Worm (Caenorhabditis elegans) whole organism, L2 larva: ENCODE measurements around the gene C26D10.3.

Experiments used
- F13H6.1 ChIP-seq: sonication (generic microtip); optimal IDR thresholded peaks from 2 replicates; lab custom pipeline; 2016; ENCODE audit warnings: missing genetic modification characterization, missing compliant biosample characterization
- R02D3.7 ChIP-seq: fragments of 150-350 bp; optimal IDR thresholded peaks from 2 replicates; lab custom pipeline; 2014; ENCODE audit warnings: missing biosample characterization, missing genetic modification characterization
- Y55F3AM.14 ChIP-seq: fragments of 200-800 bp; sonication (Bioruptor generic); optimal IDR thresholded peaks from 2 replicates; lab custom pipeline; 2018; ENCODE audit warnings: mild to moderate bottlenecking, missing genetic modification characterization, missing compliant biosample characterization
- ZK546.5 ChIP-seq: sonication (generic microtip); optimal IDR thresholded peaks from 2 replicates; lab custom pipeline; 2017; ENCODE audit warnings: missing biosample characterization, missing genetic modification characterization
- alr-1 ChIP-seq: fragments of 150-350 bp; optimal IDR thresholded peaks from 2 replicates; lab custom pipeline; 2014; ENCODE audit warnings: missing biosample characterization, missing genetic modification characterization
- aly-2 ChIP-seq: fragments of 150-350 bp; optimal IDR thresholded peaks from 2 replicates; lab custom pipeline; 2014; ENCODE audit warnings: missing biosample characterization, missing genetic modification characterization
- ama-1 ChIP-seq: fragments of 150-350 bp; optimal IDR thresholded peaks from 2 replicates; lab custom pipeline; 2018; ENCODE audit warnings: inconsistent platforms
- ceh-16 ChIP-seq: fragments of 150-350 bp; optimal IDR thresholded peaks from 2 replicates; lab custom pipeline; 2014; ENCODE audit warnings: missing biosample characterization, missing genetic modification characterization
- ceh-82 ChIP-seq: fragments of 150-350 bp; optimal IDR thresholded peaks from 2 replicates; lab custom pipeline; 2014; ENCODE audit warnings: missing biosample characterization, missing genetic modification characterization
- crh-2 ChIP-seq: sonication (generic microtip); optimal IDR thresholded peaks from 2 replicates; lab custom pipeline; 2017; ENCODE audit warnings: missing biosample characterization, missing genetic modification characterization
- egl-27 ChIP-seq: sonication (generic microtip); optimal IDR thresholded peaks from 3 replicates; lab custom pipeline; 2017; ENCODE audit warnings: missing biosample characterization, missing genetic modification reagents, missing genetic modification characterization
- elt-1 ChIP-seq: fragments of 150-350 bp; optimal IDR thresholded peaks from 2 replicates; lab custom pipeline; 2014; ENCODE audit warnings: missing biosample characterization, missing genetic modification characterization
- elt-3 ChIP-seq: sonication (generic microtip); optimal IDR thresholded peaks from 2 replicates; lab custom pipeline; 2017; ENCODE audit warnings: missing biosample characterization, missing genetic modification characterization
- fos-1 ChIP-seq: fragments of 150-350 bp; optimal IDR thresholded peaks from 2 replicates; lab custom pipeline; 2014; ENCODE audit warnings: missing biosample characterization, missing genetic modification characterization
- lin-13 ChIP-seq: fragments of 150-350 bp; optimal IDR thresholded peaks from 2 replicates; lab custom pipeline; 2014; ENCODE audit warnings: missing biosample characterization, missing genetic modification reagents, missing genetic modification characterization
- lsy-2 ChIP-seq, 2 experiments: fragments of 150-350 bp in 1 of 2; sonication (generic microtip) in 1 of 2; optimal IDR thresholded peaks; 2 replicates each; lab custom pipeline; 2014 to 2017; ENCODE audit warnings: missing biosample characterization in 2 of 2, missing genetic modification characterization in 2 of 2
- mbf-1 ChIP-seq: sonication (generic microtip); optimal IDR thresholded peaks from 2 replicates; lab custom pipeline; 2017; ENCODE audit warnings: missing biosample characterization, missing genetic modification characterization
- mdl-1 ChIP-seq, 2 experiments: fragments of 150-350 bp in 1 of 2; sonication (generic microtip) in 1 of 2; optimal IDR thresholded peaks; 2 replicates each; lab custom pipeline; 2017; ENCODE audit warnings: missing biosample characterization in 2 of 2, missing genetic modification characterization in 2 of 2
- nhr-10 ChIP-seq: sonication (generic microtip); optimal IDR thresholded peaks from 2 replicates; lab custom pipeline; 2017; ENCODE audit warnings: missing biosample characterization, missing genetic modification characterization
- nhr-11 ChIP-seq: fragments of 150-350 bp; optimal IDR thresholded peaks from 2 replicates; lab custom pipeline; 2014; ENCODE audit warnings: missing biosample characterization, missing genetic modification characterization
- nhr-12 ChIP-seq: fragments of 150-350 bp; optimal IDR thresholded peaks from 2 replicates; lab custom pipeline; 2014; ENCODE audit warnings: missing biosample characterization, missing genetic modification characterization
- nhr-129 ChIP-seq: fragments of 150-350 bp; optimal IDR thresholded peaks from 2 replicates; lab custom pipeline; 2014; ENCODE audit warnings: missing biosample characterization, missing genetic modification characterization
- nhr-21 ChIP-seq: fragments of 150-350 bp; optimal IDR thresholded peaks from 2 replicates; lab custom pipeline; 2014; ENCODE audit warnings: missing biosample characterization, missing genetic modification characterization
- nhr-23 ChIP-seq: fragments of 150-350 bp; optimal IDR thresholded peaks from 2 replicates; lab custom pipeline; 2014; ENCODE audit warnings: missing biosample characterization, missing genetic modification reagents, missing genetic modification characterization
- nhr-25 ChIP-seq: fragments of 150-350 bp; sonication (generic microtip); optimal IDR thresholded peaks from 3 replicates; lab custom pipeline; 2014; ENCODE audit warnings: missing biosample characterization, missing genetic modification characterization
- nhr-77 ChIP-seq: fragments of 150-350 bp; optimal IDR thresholded peaks from 2 replicates; lab custom pipeline; 2014; ENCODE audit warnings: missing biosample characterization, missing genetic modification characterization
- sem-4 ChIP-seq: fragments of 150-350 bp; optimal IDR thresholded peaks from 2 replicates; lab custom pipeline; 2014; ENCODE audit warnings: missing biosample characterization, missing genetic modification reagents, missing genetic modification characterization
- skn-1 ChIP-seq: sonication (generic microtip); optimal IDR thresholded peaks from 2 replicates; lab custom pipeline; 2017; ENCODE audit warnings: missing biosample characterization, missing genetic modification characterization
- sma-3 ChIP-seq: sonication (generic microtip); optimal IDR thresholded peaks from 2 replicates; lab custom pipeline; 2016; ENCODE audit warnings: missing genetic modification reagents, missing genetic modification characterization, missing compliant biosample characterization
- sma-9 ChIP-seq, 2 experiments: fragments of 150-350 bp in 1 of 2; sonication (generic microtip) in 1 of 2; optimal IDR thresholded peaks; 2 replicates each; lab custom pipeline; 2014 to 2016; ENCODE audit warnings: missing genetic modification characterization in 2 of 2, mild to moderate bottlenecking in 1 of 2, missing biosample characterization in 1 of 2, missing compliant biosample characterization in 1 of 2, missing genetic modification reagents in 1 of 2, moderate library complexity in 1 of 2
- snpc-4 ChIP-seq: fragments of 150-350 bp; optimal IDR thresholded peaks from 2 replicates; lab custom pipeline; 2014; ENCODE audit warnings: missing biosample characterization, missing genetic modification characterization
- unc-39 ChIP-seq: fragments of 150-350 bp; optimal IDR thresholded peaks from 2 replicates; lab custom pipeline; 2014; ENCODE audit warnings: missing biosample characterization, missing genetic modification characterization
- unc-55 ChIP-seq: fragments of 150-350 bp; sonication (generic microtip); optimal IDR thresholded peaks from 3 replicates; lab custom pipeline; 2014; ENCODE audit warnings: missing biosample characterization, missing genetic modification reagents, missing genetic modification characterization
- zag-1 ChIP-seq: fragments of 150-350 bp; optimal IDR thresholded peaks from 2 replicates; lab custom pipeline; 2014; ENCODE audit warnings: missing biosample characterization, missing genetic modification characterization
- ztf-11 ChIP-seq: sonication (generic microtip); optimal IDR thresholded peaks from 2 replicates; lab custom pipeline; 2017; ENCODE audit warnings: missing biosample characterization, missing genetic modification characterization
- ztf-4 ChIP-seq: fragments of 150-350 bp; optimal IDR thresholded peaks from 2 replicates; lab custom pipeline; 2014; ENCODE audit warnings: missing biosample characterization, missing genetic modification characterization

The C26D10.3 gene

DNA sequence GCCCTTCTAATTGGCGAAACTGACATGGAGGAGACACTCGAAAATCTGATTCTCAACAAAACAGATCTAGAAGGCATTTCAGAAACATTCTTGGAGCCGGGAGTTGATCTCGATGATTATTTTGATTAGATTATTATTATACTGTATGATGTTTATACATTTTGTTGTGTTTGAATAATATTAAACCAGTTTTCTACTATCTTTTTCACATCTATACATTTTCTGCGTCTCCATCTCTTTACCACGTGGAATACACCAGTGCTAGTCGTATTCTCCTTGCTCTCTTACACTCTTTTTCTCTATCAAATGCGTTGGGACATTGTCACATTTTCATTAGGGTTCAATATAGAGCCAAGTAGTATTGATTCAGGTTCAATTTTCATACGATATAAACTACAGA, 4.3 kb downstream of the C26D10.3 start, which contains the start of gene C26D10.4:
C26D10.4 (plus strand) TSS at position 301 of the 400 bp plus-strand sequence.
- peak; percentile 3 for TF ChIP-seq nhr-129
- peak; percentile 29 for TF ChIP-seq crh-2 (tag; lab: Kevin White, UChicago)
- TF ChIP-seq lsy-2 (tag; optimal IDR thresholded peaks at IDR 0.05; lab: Kevin White, UChicago), result no peak

DNA sequence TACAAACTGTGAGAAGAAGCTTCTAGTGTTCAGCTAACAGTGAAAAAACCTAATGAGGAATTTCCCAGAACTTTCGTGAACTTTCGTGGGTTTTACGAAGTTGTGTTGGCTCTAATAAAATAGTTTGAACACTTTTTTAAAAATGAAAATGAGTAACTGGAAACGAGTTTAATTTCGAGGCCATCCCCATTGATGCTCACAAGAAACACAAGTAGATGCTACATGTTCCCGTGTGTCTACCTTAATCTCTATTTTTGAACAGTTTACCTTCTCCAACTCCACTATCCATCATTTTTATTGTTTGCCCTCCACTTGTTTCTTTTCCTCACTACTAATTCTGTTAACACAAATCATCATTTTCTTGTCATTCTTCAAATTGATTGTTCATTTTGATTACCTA, 8.5 kb downstream of the C26D10.3 start, which contains the start of gene C26D10.7:
C26D10.7 (plus strand) TSS at position 301 of the 400 bp plus-strand sequence.
- no peak for TF ChIP-seq elt-1 (tag; lab: Kevin White, UChicago)
- TF ChIP-seq unc-39, result no peak
- no peak for TF ChIP-seq alr-1 (tag; lab: Kevin White, UChicago)
- no peak for TF ChIP-seq sma-3

DNA sequence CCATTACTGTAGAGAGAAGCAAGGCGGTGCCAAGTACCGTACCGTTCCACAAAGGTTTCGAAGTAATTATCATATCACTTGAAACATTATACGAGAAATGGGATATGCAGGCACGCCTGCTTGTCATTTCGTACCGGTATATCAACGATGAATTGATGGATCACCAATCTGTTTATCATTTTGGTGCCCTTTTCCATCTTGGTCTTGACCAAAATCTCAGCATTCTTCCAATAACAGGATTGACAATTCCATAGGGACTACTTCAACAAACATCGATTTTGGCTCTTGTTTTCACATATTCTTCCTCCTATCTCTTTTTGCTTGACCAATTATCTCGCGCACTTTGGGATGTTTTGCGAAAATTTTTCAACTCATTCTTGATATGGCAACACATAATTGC, 13.9 kb downstream of the C26D10.3 start:
- no peak for TF ChIP-seq nhr-25 (tag; lab: Kevin White, UChicago)
- no peak for TF ChIP-seq ZK546.5 (tag; lab: Kevin White, UChicago)
- no peak for TF ChIP-seq snpc-4
- no peak for TF ChIP-seq nhr-129
- TF ChIP-seq alr-1 (tag; lab: Kevin White, UChicago), result no peak
- TF ChIP-seq nhr-23, result no peak
- TF ChIP-seq mbf-1, result no peak
- no peak for TF ChIP-seq sma-3
- TF ChIP-seq nhr-12 (tag; lab: Kevin White, UChicago), result no peak
- no peak for TF ChIP-seq elt-1 (tag; lab: Kevin White, UChicago)
- TF ChIP-seq ztf-11 (tag; lab: Kevin White, UChicago), result no peak
- no peak for TF ChIP-seq mdl-1 (tag; optimal IDR thresholded peaks at IDR 0.05; lab: Kevin White, UChicago)
- TF ChIP-seq nhr-77 (tag; lab: Kevin White, UChicago), result no peak
- no peak for TF ChIP-seq nhr-10 (tag; lab: Kevin White, UChicago)
- TF ChIP-seq unc-55 (GFP tag; lab: Kevin White, UChicago), result no peak
- TF ChIP-seq ztf-4, result no peak
- TF ChIP-seq ama-1 (lab: Kevin White, UChicago), result no peak
- TF ChIP-seq egl-27 (tag; lab: Kevin White, UChicago), result no peak
- TF ChIP-seq elt-3 (tag; lab: Kevin White, UChicago), result no peak
- TF ChIP-seq F13H6.1 (tag; lab: Kevin White, UChicago), result no peak
- TF ChIP-seq, all 48 proteins: peak for 0

DNA sequence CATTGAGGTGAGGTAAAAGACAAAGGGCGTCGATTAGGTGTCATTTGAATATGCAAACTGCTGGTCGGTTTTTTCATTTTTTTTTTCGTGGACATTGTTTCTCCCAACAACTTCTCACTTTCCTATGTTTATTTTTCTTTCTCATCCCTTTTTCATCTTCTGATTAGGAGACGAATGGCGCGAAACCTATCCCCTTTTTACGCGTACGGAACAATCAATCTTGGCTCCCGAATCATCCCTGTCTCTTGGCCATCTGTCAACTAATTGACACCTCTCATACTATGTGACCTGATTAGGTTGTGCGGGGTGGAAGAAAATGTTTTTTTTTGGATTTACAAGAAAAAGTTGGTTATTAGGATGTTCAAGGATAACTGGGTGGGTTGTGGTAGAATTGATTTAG, 19.6 kb downstream of the C26D10.3 start:
- TF ChIP-seq nhr-11 (tag; lab: Kevin White, UChicago), result no peak
- TF ChIP-seq sma-9 (GFP tag; optimal IDR thresholded peaks at IDR 0.05; lab: Kevin White, UChicago), result no peak
- no peak for TF ChIP-seq sma-9 (tag; optimal IDR thresholded peaks at IDR 0.05; lab: Kevin White, UChicago)
- no peak for TF ChIP-seq unc-55 (GFP tag; lab: Kevin White, UChicago)
- TF ChIP-seq skn-1 (tag; lab: Kevin White, UChicago), result no peak
- TF ChIP-seq unc-39, result no peak
- TF ChIP-seq egl-27 (tag; lab: Kevin White, UChicago), result no peak
- TF ChIP-seq fos-1 (tag; lab: Kevin White, UChicago), result no peak
- TF ChIP-seq F13H6.1 (tag; lab: Kevin White, UChicago), result no peak
- TF ChIP-seq Y55F3AM.14 (GFP tag; lab: Kevin White, UChicago), result no peak
- TF ChIP-seq R02D3.7 (tag; lab: Kevin White, UChicago), result no peak
- TF ChIP-seq sem-4 (tag; lab: Kevin White, UChicago), result no peak
- no peak for TF ChIP-seq ztf-11 (tag; lab: Kevin White, UChicago)
- TF ChIP-seq nhr-129, result no peak
- TF ChIP-seq sma-3, result no peak
- no peak for TF ChIP-seq mdl-1 (tag; optimal IDR thresholded peaks at IDR 0.05; lab: Kevin White, UChicago)
- no peak for TF ChIP-seq elt-3 (tag; lab: Kevin White, UChicago)
- no peak for TF ChIP-seq alr-1 (tag; lab: Kevin White, UChicago)
- TF ChIP-seq lin-13 (GFP tag; lab: Kevin White, UChicago), result no peak
- TF ChIP-seq snpc-4, result no peak

DNA sequence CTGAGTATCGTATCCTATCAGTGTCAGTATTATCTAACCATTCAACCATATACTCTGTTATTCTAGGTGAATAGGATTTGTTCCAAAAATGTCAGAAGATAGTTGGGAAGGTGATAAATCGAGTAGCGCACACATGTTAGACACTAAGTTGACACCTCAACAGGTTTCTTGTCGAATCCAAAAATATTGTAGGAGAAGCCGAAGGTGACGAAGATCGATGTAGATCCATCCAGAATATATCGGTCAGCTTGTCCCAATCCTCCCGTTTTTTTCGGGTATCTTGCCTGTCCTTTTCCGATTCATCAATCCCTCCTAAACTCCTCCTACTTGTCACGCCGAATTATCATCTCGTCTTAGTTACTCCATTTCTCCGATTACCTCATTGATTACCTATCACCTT, 20.4 kb downstream of the C26D10.3 start:
- TF ChIP-seq elt-1 (tag; lab: Kevin White, UChicago) (no peak), nhr-21 (tag; lab: Kevin White, UChicago) (peak; percentile 50)

ce11 chrII:8346384-8346783, 21.2 kb downstream of the C26D10.3 start, which contains the start of gene eff-1:
eff-1 (plus strand) TSS chrII:8346684.
- TF ChIP-seq zag-1 (tag; lab: Kevin White, UChicago) (no peak), ama-1 (lab: Kevin White, UChicago) (no peak), ceh-82 (tag; lab: Kevin White, UChicago) (no peak), nhr-25 (tag; lab: Kevin White, UChicago) (no peak), elt-1 (tag; lab: Kevin White, UChicago) (no peak), aly-2 (tag; lab: Kevin White, UChicago) (no peak), sem-4 (tag; lab: Kevin White, UChicago) (no peak), sma-3 (no peak), nhr-129 (no peak), nhr-23 (no peak), lin-13 (GFP tag; lab: Kevin White, UChicago) (no peak), ztf-4 (no peak), ZK546.5 (tag; lab: Kevin White, UChicago) (no peak), nhr-12 (tag; lab: Kevin White, UChicago) (no peak), ceh-16 (tag; lab: Kevin White, UChicago) (no peak)
